Fruit fly (Drosophila melanogaster): ENCODE results near the gene CG6310.

Gene CG6310

dm6 chr3L:11089805-11090440 lies 20.3 kb upstream of the CG6310 start (continued):
- TF ChIP-seq dm (GFP tag; optimal IDR thresholded peaks at IDR 0.05), result peak; percentile 75
- no peak for TF ChIP-seq Dfd (GFP tag; optimal IDR thresholded peaks at IDR 0.05)
- peak; percentile 23 for TF ChIP-seq CG9876 (GFP tag; optimal IDR thresholded peaks at IDR 0.05)
- TF ChIP-seq CG4404 (GFP tag; IDR thresholded peaks at IDR 0.05), result peak; percentile 65
- peak; percentile 74 for TF ChIP-seq CG32767 (GFP tag; IDR thresholded peaks at IDR 0.05)
- peak; percentile 71 for TF ChIP-seq sim (GFP tag; IDR thresholded peaks at IDR 0.05)
- TF ChIP-seq CG8924 (tag; optimal IDR thresholded peaks at IDR 0.05), result peak; percentile 97
- peak; percentile 96 for TF ChIP-seq CG2712 (tag; optimal IDR thresholded peaks at IDR 0.05)
- peak; percentile 25; the same call in 1 of the 2 replicates for TF ChIP-seq CG43689 (GFP tag; IDR thresholded peaks at IDR 0.05)
- peak; percentile 34 for TF ChIP-seq en (GFP tag; optimal IDR thresholded peaks at IDR 0.05)
- peak; percentile 54 for TF ChIP-seq cg (GFP tag; optimal IDR thresholded peaks at IDR 0.05)
- TF ChIP-seq grau (tag; optimal IDR thresholded peaks at IDR 0.05), result peak; percentile 92
- TF ChIP-seq Camta (GFP tag; optimal IDR thresholded peaks at IDR 0.05), result peak; percentile 89
- peak; percentile 45 for TF ChIP-seq CG9817 (tag; optimal IDR thresholded peaks at IDR 0.05)
- peak; percentile 67 for TF ChIP-seq CG6654 (GFP tag; optimal IDR thresholded peaks at IDR 0.05)
- TF ChIP-seq da (GFP tag; optimal IDR thresholded peaks at IDR 0.05), result peak; percentile 67
- TF ChIP-seq CG15011 (GFP tag; optimal IDR thresholded peaks at IDR 0.05), result peak; percentile 67
- no peak for TF ChIP-seq nom (GFP tag; optimal IDR thresholded peaks at IDR 0.05)
- no peak for TF ChIP-seq Opbp (GFP tag; IDR thresholded peaks at IDR 0.05; ENCODE audit: partially characterized antibody)
- TF ChIP-seq CG1603 (tag; optimal IDR thresholded peaks at IDR 0.05), result peak; percentile 71
- peak; percentile 86 for TF ChIP-seq run (tag; optimal IDR thresholded peaks at IDR 0.05)
- peak; percentile 75 for TF ChIP-seq CHES-1-like (GFP tag; optimal IDR thresholded peaks at IDR 0.05)
- TF ChIP-seq Doc3 (GFP tag; IDR thresholded peaks at IDR 0.05; ENCODE audit: partially characterized antibody), result no peak
- TF ChIP-seq CG42726 (GFP tag; IDR thresholded peaks at IDR 0.05; ENCODE audit: partially characterized antibody), result no peak
- peak; percentile 52 for TF ChIP-seq Fer3 (tag; optimal IDR thresholded peaks at IDR 0.05)
- peak; percentile 89 for TF ChIP-seq CG5953 (GFP tag; IDR thresholded peaks at IDR 0.05)
- TF ChIP-seq her (GFP tag; optimal IDR thresholded peaks at IDR 0.05), result peak; percentile 54
- TF ChIP-seq CG17361 (GFP tag; IDR thresholded peaks at IDR 0.05), result peak; percentile 98
- peak; percentile 88 for TF ChIP-seq bcd (GFP tag; optimal IDR thresholded peaks at IDR 0.05)
- peak; percentile 95 for TF ChIP-seq az2 (GFP tag; optimal IDR thresholded peaks at IDR 0.05)
- TF ChIP-seq tna (GFP tag; IDR thresholded peaks at IDR 0.05; ENCODE audit: partially characterized antibody), result no peak
- TF ChIP-seq CG14710 (tag; optimal IDR thresholded peaks at IDR 0.05), result peak; percentile 91
- peak; percentile 77 for TF ChIP-seq CG17568 (GFP tag; optimal IDR thresholded peaks at IDR 0.05)
- peak; percentile 72 for TF ChIP-seq CG11093 (GFP tag; IDR thresholded peaks at IDR 0.05)
- no peak for TF ChIP-seq HmgD (GFP tag; optimal IDR thresholded peaks at IDR 0.05)
- TF ChIP-seq trem (tag; optimal IDR thresholded peaks at IDR 0.05), result peak; percentile 49
- peak; percentile 31; the same call in 1 of the 2 replicates for TF ChIP-seq CG17612 (GFP tag; IDR thresholded peaks at IDR 0.05)
- peak; percentile 59 for TF ChIP-seq Aef1 (GFP tag; IDR thresholded peaks at IDR 0.05)
- TF ChIP-seq Gsc (GFP tag; IDR thresholded peaks at IDR 0.05), result peak; percentile 44; the same call in 1 of the 2 replicates
- TF ChIP-seq kni (GFP tag; optimal IDR thresholded peaks at IDR 0.05), result peak; percentile 93
- TF ChIP-seq CrebB (tag; optimal IDR thresholded peaks at IDR 0.05), result peak; percentile 26
- peak in 1 of 3 experiments; percentile 87 for TF ChIP-seq Stat92E (GFP tag; optimal IDR thresholded peaks at IDR 0.05)
- peak; percentile 59 for TF ChIP-seq CG32772 (GFP tag; IDR thresholded peaks at IDR 0.05)
- TF ChIP-seq CG12659 (GFP tag; optimal IDR thresholded peaks at IDR 0.05), result peak; percentile 96
- peak; percentile 78 for TF ChIP-seq Blimp-1 (GFP tag; optimal IDR thresholded peaks at IDR 0.05)
- peak; percentile 91 for TF ChIP-seq gcm2 (GFP tag; optimal IDR thresholded peaks at IDR 0.05)
- TF ChIP-seq peb (GFP tag; IDR thresholded peaks at IDR 0.05), result peak; percentile 39; the same call in 1 of the 2 replicates
- TF ChIP-seq nau (GFP tag; optimal IDR thresholded peaks at IDR 0.05), result peak; percentile 93
- TF ChIP-seq CG9437 (GFP tag; optimal IDR thresholded peaks at IDR 0.05), result peak; percentile 96
